Fruit fly (Drosophila melanogaster): ENCODE data around the gene Lcp65Ag3.

DNA sequence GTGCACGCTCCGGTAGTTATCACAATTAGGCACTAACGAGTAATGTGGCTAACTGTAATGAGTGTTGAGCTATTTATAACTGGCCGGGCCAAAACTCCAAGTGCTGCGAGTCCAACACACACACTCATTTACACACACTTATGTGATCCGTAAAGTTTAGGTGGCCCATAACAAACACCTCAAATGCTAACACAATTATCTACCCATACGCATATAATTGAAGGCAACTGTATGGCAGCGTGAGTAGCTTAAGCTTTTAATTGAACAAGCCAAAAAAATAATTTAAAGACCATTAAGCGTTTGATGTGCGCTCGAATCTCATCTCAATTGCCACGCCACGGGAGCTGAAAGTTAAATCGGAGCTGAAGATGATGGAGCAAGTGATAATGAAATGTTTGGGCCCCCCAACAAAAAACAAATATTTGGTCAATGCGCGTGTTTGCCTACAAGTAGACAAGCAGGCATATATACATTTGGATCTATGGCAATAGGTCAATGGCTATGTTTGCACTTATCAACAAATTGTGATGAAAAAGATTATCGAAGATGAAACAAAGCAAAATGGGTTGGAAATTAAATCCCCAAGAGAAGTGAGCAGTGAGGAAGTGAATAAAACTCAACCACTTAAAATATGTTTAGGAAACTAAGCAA is 9.3 kb upstream of the Lcp65Ag3 start, which contains the start of gene Cpr65Av:
- TF ChIP-seq ttk (optimal IDR thresholded peaks at IDR 0.05) (no peak), psq (optimal IDR thresholded peaks at IDR 0.05) (no peak), Myc (optimal IDR thresholded peaks at IDR 0.05) (no peak), Sin3A (optimal IDR thresholded peaks at IDR 0.05) (no peak), h (optimal IDR thresholded peaks at IDR 0.05) (no peak)
